Worm (Caenorhabditis elegans) whole organism, early embryonic: Measurements from ENCODE around the gene gmap-3.

Experiments used
- F13C5.2 ChIP-seq: sonication (generic microtip); optimal IDR thresholded peaks from 2 replicates; lab custom pipeline; 2017; ENCODE audit warnings: mild to moderate bottlenecking, missing genetic modification characterization, inconsistent platforms, missing compliant biosample characterization
- ama-1 ChIP-seq: fragments of 150-350 bp; optimal IDR thresholded peaks from 2 replicates; lab custom pipeline; 2014
- ceh-36 ChIP-seq: sonication (generic microtip); optimal IDR thresholded peaks from 2 replicates; lab custom pipeline; 2016; ENCODE audit warnings: missing genetic modification characterization, inconsistent platforms, missing compliant biosample characterization
- ets-7 ChIP-seq: sonication (generic microtip); optimal IDR thresholded peaks from 2 replicates; lab custom pipeline; 2016; ENCODE audit warnings: missing genotype, missing genetic modification characterization, missing compliant biosample characterization
- flt-1 ChIP-seq: fragments of 200-800 bp; sonication (Bioruptor generic); IDR thresholded peaks from 2 replicates; pipeline ENCODE4 v1.3.6; 2022; ENCODE audit warnings: missing genetic modification characterization, missing compliant biosample characterization
- hmbx-1 ChIP-seq: sonication (generic microtip); optimal IDR thresholded peaks from 2 replicates; lab custom pipeline; 2016; ENCODE audit warnings: mild to moderate bottlenecking, missing genetic modification characterization, missing compliant biosample characterization
- hmg-4 ChIP-seq: fragments of 200-800 bp; sonication (Bioruptor generic); optimal IDR thresholded peaks from 2 replicates; lab custom pipeline; 2018; ENCODE audit warnings: mild to moderate bottlenecking, missing genetic modification characterization, missing compliant biosample characterization
- hnd-1 ChIP-seq: sonication (generic microtip); optimal IDR thresholded peaks from 2 replicates; lab custom pipeline; 2016; ENCODE audit warnings: missing genetic modification characterization, missing compliant biosample characterization
- scrt-1 ChIP-seq: fragments of 200-800 bp; sonication (Bioruptor generic); IDR thresholded peaks from 2 replicates; pipeline ENCODE4 v1.3.6; 2022; ENCODE audit warnings: missing genetic modification characterization, missing compliant biosample characterization
- tbx-37 ChIP-seq: fragments of 200-800 bp; sonication (Bioruptor generic); conservative IDR thresholded peaks from 2 replicates; pipeline ENCODE4 v1.3.6; 2022; ENCODE audit warnings: missing genetic modification reagents, missing genetic modification characterization, missing compliant biosample characterization

DNA sequence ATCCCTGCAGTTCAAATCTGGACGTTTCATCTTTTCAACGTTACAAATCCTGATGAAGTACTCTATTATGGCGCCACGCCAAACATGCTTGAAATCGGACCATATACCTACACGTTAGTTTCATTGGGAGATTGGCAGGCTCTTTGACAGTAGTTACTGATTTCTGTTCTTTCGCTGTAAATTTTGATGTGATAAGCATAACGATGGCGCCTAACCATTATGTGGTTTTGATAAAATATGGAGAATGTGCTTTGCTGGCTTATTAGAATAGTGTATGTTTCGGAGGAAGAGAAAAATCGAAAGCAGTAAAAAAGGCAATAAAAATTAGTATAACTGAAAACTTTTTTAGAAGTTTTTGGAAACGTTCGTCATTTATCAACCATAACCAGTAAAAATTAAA, 42.0 kb upstream of the gmap-3 start:
- TF ChIP-seq ama-1 (lab: Kevin White, UChicago), result no peak
- TF ChIP-seq tbx-37 (GFP tag; lab: Robert Waterston, UW), result no peak
- TF ChIP-seq hmbx-1 (tag; lab: Kevin White, UChicago), result no peak
- TF ChIP-seq hmg-4 (GFP tag; lab: Kevin White, UChicago), result no peak
- TF ChIP-seq flt-1, result no peak
- no peak for TF ChIP-seq ceh-36 (tag; lab: Kevin White, UChicago)
- no peak for TF ChIP-seq F13C5.2 (tag; lab: Kevin White, UChicago)
- no peak for TF ChIP-seq hnd-1
- TF ChIP-seq scrt-1, result no peak
- TF ChIP-seq ets-7 (tag; lab: Kevin White, UChicago), result no peak
